Worm (Caenorhabditis elegans) whole organism, early embryonic: ENCODE measurements around the gene F07E5.12.
"Not testable (repeated sequence)": the region's sequence is repeated elsewhere in the genome, so short reads cannot be mapped to it uniquely, and the experiment has no call there.

ENCODE experiments used
- B0310.2 ChIP-seq: sonication (generic microtip); optimal IDR thresholded peaks from 2 replicates; lab custom pipeline; 2016; ENCODE audit warnings: mild to moderate bottlenecking, missing genetic modification characterization, missing compliant biosample characterization
- F13C5.2 ChIP-seq: sonication (generic microtip); optimal IDR thresholded peaks from 2 replicates; lab custom pipeline; 2017; ENCODE audit warnings: mild to moderate bottlenecking, missing genetic modification characterization, inconsistent platforms, missing compliant biosample characterization
- aly-1 ChIP-seq: sonication (generic microtip); optimal IDR thresholded peaks from 2 replicates; lab custom pipeline; 2016; ENCODE audit warnings: missing genetic modification characterization, missing compliant biosample characterization
- ama-1 ChIP-seq: fragments of 150-350 bp; optimal IDR thresholded peaks from 2 replicates; lab custom pipeline; 2014
- ceh-13 ChIP-seq: fragments of 200-800 bp; sonication (Bioruptor generic); optimal IDR thresholded peaks from 2 replicates; lab custom pipeline; 2018; ENCODE audit warnings: mild to moderate bottlenecking, missing genetic modification characterization, missing compliant biosample characterization
- ceh-36 ChIP-seq: sonication (generic microtip); optimal IDR thresholded peaks from 2 replicates; lab custom pipeline; 2016; ENCODE audit warnings: missing genetic modification characterization, inconsistent platforms, missing compliant biosample characterization
- ets-7 ChIP-seq: sonication (generic microtip); optimal IDR thresholded peaks from 2 replicates; lab custom pipeline; 2016; ENCODE audit warnings: missing genotype, missing genetic modification characterization, missing compliant biosample characterization
- flt-1 ChIP-seq: fragments of 200-800 bp; sonication (Bioruptor generic); IDR thresholded peaks from 2 replicates; pipeline ENCODE4 v1.3.6; 2022; ENCODE audit warnings: missing genetic modification characterization, missing compliant biosample characterization
- hmbx-1 ChIP-seq: sonication (generic microtip); optimal IDR thresholded peaks from 2 replicates; lab custom pipeline; 2016; ENCODE audit warnings: mild to moderate bottlenecking, missing genetic modification characterization, missing compliant biosample characterization
- hmg-4 ChIP-seq: fragments of 200-800 bp; sonication (Bioruptor generic); optimal IDR thresholded peaks from 2 replicates; lab custom pipeline; 2018; ENCODE audit warnings: mild to moderate bottlenecking, missing genetic modification characterization, missing compliant biosample characterization
- hnd-1 ChIP-seq: sonication (generic microtip); optimal IDR thresholded peaks from 2 replicates; lab custom pipeline; 2016; ENCODE audit warnings: missing genetic modification characterization, missing compliant biosample characterization
- pes-1 ChIP-seq: fragments of 200-800 bp; sonication (Bioruptor generic); IDR thresholded peaks from 2 replicates; pipeline ENCODE4 v1.3.6; 2022; ENCODE audit warnings: missing genetic modification reagents, missing genetic modification characterization, missing compliant biosample characterization
- scrt-1 ChIP-seq: fragments of 200-800 bp; sonication (Bioruptor generic); IDR thresholded peaks from 2 replicates; pipeline ENCODE4 v1.3.6; 2022; ENCODE audit warnings: missing genetic modification characterization, missing compliant biosample characterization
- sea-1 ChIP-seq: fragments of 200-800 bp; sonication (Bioruptor generic); conservative IDR thresholded peaks from 2 replicates; pipeline ENCODE4 v1.3.6; 2022; ENCODE audit warnings: missing genetic modification characterization, missing compliant biosample characterization
- tbx-11 ChIP-seq: fragments of 200-800 bp; sonication (Bioruptor generic); IDR thresholded peaks from 2 replicates; pipeline ENCODE4 v1.3.6; 2022; ENCODE audit warnings: missing genetic modification characterization, missing compliant biosample characterization
- tbx-37 ChIP-seq: fragments of 200-800 bp; sonication (Bioruptor generic); conservative IDR thresholded peaks from 2 replicates; pipeline ENCODE4 v1.3.6; 2022; ENCODE audit warnings: missing genetic modification reagents, missing genetic modification characterization, missing compliant biosample characterization
- tra-4 ChIP-seq: sonication (generic microtip); optimal IDR thresholded peaks from 2 replicates; lab custom pipeline; 2017; ENCODE audit warnings: missing genetic modification characterization, missing compliant biosample characterization

F07E5.12 gene

ce11 chrII:2039288-2039687 is 28.5 kb upstream of the F07E5.12 start, which contains the start of gene bath-19:
TSS of gene bath-19 (minus strand) at chrII:2039388.
- TF ChIP-seq ama-1 (lab: Kevin White, UChicago) (no peak), aly-1 (tag; lab: Kevin White, UChicago) (no peak), tbx-37 (GFP tag; lab: Robert Waterston, UW) (no peak)

DNA sequence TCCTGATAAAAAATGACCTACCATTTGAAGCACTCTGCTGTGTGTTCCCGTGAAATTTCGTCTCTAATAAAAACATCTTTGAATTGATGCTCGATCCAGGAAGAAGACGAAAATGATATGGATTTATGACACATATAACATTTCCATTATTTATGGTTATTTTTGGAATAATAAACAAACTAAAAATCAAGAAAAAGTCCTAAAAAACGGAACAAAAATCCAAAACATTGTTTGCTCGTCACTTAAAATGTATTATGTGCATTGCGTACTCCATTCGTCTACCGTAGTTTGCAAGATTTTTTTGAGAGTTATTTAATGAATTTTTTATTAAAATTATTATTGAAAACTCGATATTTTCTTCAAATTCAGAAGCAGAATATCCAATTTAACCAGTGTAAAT is 25.3 kb upstream of the F07E5.12 start, which contains the start of gene bath-20:
bath-20 (minus strand) TSS at position 101 of the 400 bp plus-strand sequence.
- TF ChIP-seq ets-7 (tag; lab: Kevin White, UChicago): no peak
- no peak for TF ChIP-seq hnd-1
- TF ChIP-seq tra-4 (tag; lab: Kevin White, UChicago): no peak
- no peak for TF ChIP-seq aly-1 (tag; lab: Kevin White, UChicago)
- TF ChIP-seq tbx-11 (GFP tag; lab: Robert Waterston, UW): no peak
- TF ChIP-seq tbx-37 (GFP tag; lab: Robert Waterston, UW): no peak
- no peak for TF ChIP-seq B0310.2 (tag; lab: Kevin White, UChicago)
- no peak for TF ChIP-seq scrt-1 (GFP tag; lab: Robert Waterston, UW)
- TF ChIP-seq ceh-13 (GFP tag; lab: Kevin White, UChicago): no peak
- no peak for TF ChIP-seq hmg-4 (GFP tag; lab: Kevin White, UChicago)
- no peak for TF ChIP-seq sea-1
- TF ChIP-seq flt-1 (GFP tag; lab: Robert Waterston, UW): no peak
- no peak for TF ChIP-seq ceh-36 (tag; lab: Kevin White, UChicago)
- no peak for TF ChIP-seq pes-1 (GFP tag; lab: Robert Waterston, UW)
- TF ChIP-seq hmbx-1: no peak
- no peak for TF ChIP-seq ama-1 (lab: Kevin White, UChicago)
- no peak for TF ChIP-seq F13C5.2 (tag; lab: Kevin White, UChicago)

DNA sequence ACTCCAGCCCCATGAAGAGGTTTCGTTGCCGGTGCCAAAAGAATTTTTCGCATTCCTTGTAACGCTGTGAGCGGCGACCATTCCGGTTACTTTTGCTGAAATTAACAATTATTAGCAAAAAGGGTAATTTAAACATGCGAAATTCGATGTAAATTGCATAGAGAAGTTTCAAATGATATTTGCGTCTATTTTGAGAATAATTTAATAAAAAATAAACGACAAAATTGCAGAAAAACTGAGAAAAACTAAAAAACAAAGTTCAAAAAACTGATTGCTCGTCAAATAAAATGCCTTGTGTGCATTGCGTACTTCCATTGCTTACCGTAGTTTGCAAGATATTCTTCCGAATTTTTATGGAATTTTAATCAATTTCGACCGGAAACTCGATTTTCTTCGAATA is 22.3 kb upstream of the F07E5.12 start, which contains the start of gene bath-24:
bath-24 (minus strand) TSS at position 101 of the 400 bp plus-strand sequence.
- TF ChIP-seq ceh-13 (GFP tag; lab: Kevin White, UChicago): no peak
- TF ChIP-seq B0310.2 (tag; lab: Kevin White, UChicago): no peak
- no peak for TF ChIP-seq hmbx-1
- no peak for TF ChIP-seq sea-1
- TF ChIP-seq tbx-11 (GFP tag; lab: Robert Waterston, UW): no peak
- TF ChIP-seq ets-7 (tag; lab: Kevin White, UChicago): no peak
- no peak for TF ChIP-seq hnd-1
- TF ChIP-seq flt-1 (GFP tag; lab: Robert Waterston, UW): no peak
- TF ChIP-seq aly-1 (tag; lab: Kevin White, UChicago): no peak

DNA sequence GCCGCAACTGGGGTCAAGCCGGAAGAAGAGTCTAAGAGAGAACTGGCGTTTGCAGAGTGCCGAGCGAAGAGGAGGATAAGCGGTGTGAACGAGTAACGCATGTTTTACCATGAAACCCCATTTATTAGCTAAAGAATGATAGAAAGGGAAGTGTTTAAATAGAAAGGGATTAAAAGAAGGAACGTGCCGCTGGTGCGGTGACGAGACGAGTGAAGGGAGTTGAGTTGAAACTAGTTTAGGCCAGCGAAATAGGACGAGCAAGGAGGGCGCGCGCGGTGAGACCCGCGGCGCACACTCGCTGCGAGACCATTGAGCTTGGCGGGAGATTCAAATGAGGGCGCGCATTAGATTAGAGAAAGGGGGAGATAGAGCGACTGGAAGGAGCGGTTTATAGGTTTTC is 21.2 kb upstream of the F07E5.12 start, which contains the start of gene math-1:
math-1 (minus strand) TSS at position 101 of the 400 bp plus-strand sequence.
- TF ChIP-seq F13C5.2 (tag; lab: Kevin White, UChicago); ama-1 (lab: Kevin White, UChicago); ceh-13 (GFP tag; lab: Kevin White, UChicago): not testable (repeated sequence)

DNA sequence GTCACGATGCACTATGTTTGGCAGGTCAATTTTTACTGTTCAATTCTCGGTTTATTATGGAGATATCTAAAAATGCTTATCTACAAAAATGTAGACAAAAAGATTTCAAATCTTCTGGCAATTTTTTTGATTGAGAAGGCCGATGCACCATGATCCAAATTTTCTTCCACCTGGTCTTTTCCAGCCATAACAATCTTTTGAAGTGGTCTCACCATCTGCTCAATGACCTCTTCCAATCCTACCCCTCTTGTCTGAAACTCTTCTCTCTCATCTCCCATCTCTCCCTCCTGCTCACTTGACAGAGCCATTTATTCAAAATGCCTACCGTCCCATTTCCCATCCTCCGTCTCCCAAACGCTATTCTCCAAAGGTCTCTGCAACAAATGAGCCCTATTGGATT is 16.4 kb upstream of the F07E5.12 start, which contains the start of gene fbxb-35:
fbxb-35 (plus strand) TSS at position 301 of the 400 bp plus-strand sequence.
- TF ChIP-seq ceh-36 (tag; lab: Kevin White, UChicago) (no peak), scrt-1 (GFP tag; lab: Robert Waterston, UW) (no peak), ceh-13 (GFP tag; lab: Kevin White, UChicago) (no peak), tbx-37 (GFP tag; lab: Robert Waterston, UW) (no peak), tra-4 (tag; lab: Kevin White, UChicago) (no peak), aly-1 (tag; lab: Kevin White, UChicago) (no peak), flt-1 (GFP tag; lab: Robert Waterston, UW) (no peak), tbx-11 (GFP tag; lab: Robert Waterston, UW) (no peak), hnd-1 (no peak), F13C5.2 (tag; lab: Kevin White, UChicago) (no peak), hmg-4 (GFP tag; lab: Kevin White, UChicago) (no peak), ama-1 (lab: Kevin White, UChicago) (no peak), hmbx-1 (no peak), ets-7 (tag; lab: Kevin White, UChicago) (no peak), B0310.2 (tag; lab: Kevin White, UChicago) (no peak), sea-1 (no peak), pes-1 (GFP tag; lab: Robert Waterston, UW) (no peak)

DNA sequence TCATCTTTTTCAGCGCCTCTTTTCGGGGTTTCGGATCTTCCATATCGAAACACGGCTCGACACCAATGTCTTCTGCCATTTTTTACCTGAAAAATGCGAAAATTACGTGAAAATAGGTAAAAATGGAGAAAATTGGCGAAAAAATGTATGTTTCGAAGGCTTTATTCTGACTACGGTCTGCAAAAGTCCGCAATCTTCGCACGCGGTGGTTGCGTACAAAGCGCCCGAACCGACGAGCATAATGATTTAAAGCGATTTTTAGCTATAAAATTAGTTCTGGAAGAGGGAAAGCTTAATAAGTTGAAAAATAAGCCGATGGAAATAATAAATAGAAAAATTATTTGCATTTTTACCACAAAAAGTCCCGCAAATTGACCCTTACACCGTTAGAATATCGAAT is 8.8 kb upstream of the F07E5.12 start, which contains the start of gene F07E5.5:
F07E5.5 (minus strand) TSS at position 86 of the 400 bp plus-strand sequence.
- no peak for TF ChIP-seq pes-1 (GFP tag; lab: Robert Waterston, UW)
- TF ChIP-seq F13C5.2 (tag; lab: Kevin White, UChicago): no peak
- TF ChIP-seq scrt-1 (GFP tag; lab: Robert Waterston, UW): no peak
- no peak for TF ChIP-seq hnd-1
- no peak for TF ChIP-seq ceh-13 (GFP tag; lab: Kevin White, UChicago)
- no peak for TF ChIP-seq flt-1 (GFP tag; lab: Robert Waterston, UW)
- no peak for TF ChIP-seq ceh-36 (tag; lab: Kevin White, UChicago)
- no peak for TF ChIP-seq tra-4 (tag; lab: Kevin White, UChicago)
- TF ChIP-seq tbx-37 (GFP tag; lab: Robert Waterston, UW): no peak
- TF ChIP-seq ama-1 (lab: Kevin White, UChicago): no peak
- TF ChIP-seq hmbx-1: no peak
- no peak for TF ChIP-seq tbx-11 (GFP tag; lab: Robert Waterston, UW)

DNA sequence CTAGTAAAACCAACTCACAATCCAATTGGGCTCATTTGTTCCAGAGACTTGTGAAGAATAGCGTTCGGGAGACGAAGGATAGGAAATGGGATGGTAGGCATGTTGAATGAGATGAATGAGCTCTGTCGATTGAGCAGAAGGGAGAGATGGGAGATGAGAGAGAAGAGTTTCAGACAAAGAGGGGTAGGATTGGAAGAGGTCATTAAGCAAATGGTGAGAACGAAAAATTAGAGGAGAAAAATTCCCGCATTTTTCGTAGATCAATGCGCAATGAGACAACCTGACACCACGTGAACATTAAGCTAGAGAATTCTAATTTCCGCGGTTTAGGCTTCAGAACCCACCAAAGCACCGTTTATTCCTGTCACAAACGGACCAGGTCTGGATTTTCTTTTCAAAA is 3.8 kb upstream of the F07E5.12 start, which contains the start of gene F07E5.13:
F07E5.13 (minus strand) TSS at position 101 of the 400 bp plus-strand sequence.
- TF ChIP-seq hmg-4 (GFP tag; lab: Kevin White, UChicago) (no peak), flt-1 (GFP tag; lab: Robert Waterston, UW) (no peak), pes-1 (GFP tag; lab: Robert Waterston, UW) (no peak), scrt-1 (GFP tag; lab: Robert Waterston, UW) (no peak), ets-7 (tag; lab: Kevin White, UChicago) (no peak), hmbx-1 (no peak), sea-1 (no peak), ceh-36 (tag; lab: Kevin White, UChicago) (no peak), ceh-13 (GFP tag; lab: Kevin White, UChicago) (no peak), tra-4 (tag; lab: Kevin White, UChicago) (no peak), aly-1 (tag; lab: Kevin White, UChicago) (no peak)
